Fruit fly (Drosophila melanogaster) whole organism, adult: ENCODE results near the gene Ak1.

Experiments
- CG11617 ChIP-seq: fragments of 200-800 bp; sonication (Bioruptor generic); optimal IDR thresholded peaks from 2 replicates; lab custom pipeline; 2017; ENCODE audit warnings: mild to moderate bottlenecking, missing biosample characterization, missing genetic modification reagents, missing genetic modification characterization
- CG12768 ChIP-seq: fragments of 200-800 bp; sonication (Bioruptor generic); optimal IDR thresholded peaks from 2 replicates; lab custom pipeline; 2017; ENCODE audit warnings: missing biosample characterization, missing genetic modification characterization, mild to moderate bottlenecking, moderate library complexity, missing genetic modification reagents
- CG33017 ChIP-seq: fragments of 200-800 bp; sonication (Bioruptor generic); optimal IDR thresholded peaks from 2 replicates; lab custom pipeline; 2018; ENCODE audit warnings: missing biosample characterization, mild to moderate bottlenecking, missing genetic modification characterization, moderate library complexity
- CG5204 ChIP-seq: fragments of 200-800 bp; sonication (Bioruptor generic); optimal IDR thresholded peaks from 2 replicates; lab custom pipeline; 2016; ENCODE audit warnings: missing biosample characterization, missing genetic modification characterization
- CG7045 ChIP-seq: fragments of 200-800 bp; sonication (Bioruptor generic); optimal IDR thresholded peaks from 2 replicates; lab custom pipeline; 2017; ENCODE audit warnings: missing biosample characterization, mild to moderate bottlenecking, missing genetic modification characterization
- Crg-1 ChIP-seq: fragments of 200-800 bp; sonication (Bioruptor generic); optimal IDR thresholded peaks from 2 replicates; lab custom pipeline; 2016; ENCODE audit warnings: missing biosample characterization, missing genetic modification characterization
- Mnt ChIP-seq: fragments of 200-800 bp; sonication (Bioruptor generic); optimal IDR thresholded peaks from 2 replicates; lab custom pipeline; 2016; ENCODE audit warnings: missing biosample characterization, mild to moderate bottlenecking, missing genetic modification characterization
- cic ChIP-seq: fragments of 200-800 bp; sonication (Bioruptor generic); optimal IDR thresholded peaks from 2 replicates; lab custom pipeline; 2017; ENCODE audit warnings: missing biosample characterization, mild to moderate bottlenecking, missing genetic modification characterization, moderate library complexity
- kay ChIP-seq: fragments of 200-800 bp; sonication (Bioruptor generic); peaks from one replicate; lab custom pipeline; 2016; ENCODE audit warnings: missing biosample characterization, missing genetic modification characterization, borderline replicate concordance
- pad ChIP-seq: fragments of 200-800 bp; sonication (Bioruptor generic); optimal IDR thresholded peaks from 3 replicates; lab custom pipeline; 2017; ENCODE audit warnings: missing biosample characterization, missing genetic modification characterization, mild to moderate bottlenecking, moderate library complexity, missing genetic modification reagents
- tj ChIP-seq: fragments of 200-800 bp; sonication (Bioruptor generic); optimal IDR thresholded peaks from 3 replicates; lab custom pipeline; 2017; ENCODE audit warnings: missing biosample characterization, mild to moderate bottlenecking, missing genetic modification characterization, moderate library complexity
- toe ChIP-seq: fragments of 200-800 bp; sonication (Bioruptor generic); optimal IDR thresholded peaks from 2 replicates; lab custom pipeline; 2016; ENCODE audit warnings: missing biosample characterization, missing genetic modification characterization

- TF ChIP-seq kay (GFP tag; lab: Kevin White, UChicago) (no peak), CG5204 (GFP tag; lab: Kevin White, UChicago) (no peak), CG11617 (GFP tag; lab: Kevin White, UChicago) (no peak), CG33017 (tag; lab: Kevin White, UChicago) (no peak), toe (GFP tag; lab: Kevin White, UChicago) (no peak), CG7045 (GFP tag; lab: Kevin White, UChicago) (no peak), Mnt (GFP tag; lab: Kevin White, UChicago) (no peak), Crg-1 (GFP tag; lab: Kevin White, UChicago) (no peak), cic (GFP tag; lab: Kevin White, UChicago) (no peak), CG12768 (GFP tag; lab: Kevin White, UChicago) (no peak), tj (no peak), pad (GFP tag; lab: Kevin White, UChicago) (no peak)
Observed at dm6 chr3L:12163082-12163481, 40.8 kb downstream of the Ak1 start.
